Fruit fly (Drosophila melanogaster): ENCODE measurements around the gene kar.

Gene kar

DNA sequence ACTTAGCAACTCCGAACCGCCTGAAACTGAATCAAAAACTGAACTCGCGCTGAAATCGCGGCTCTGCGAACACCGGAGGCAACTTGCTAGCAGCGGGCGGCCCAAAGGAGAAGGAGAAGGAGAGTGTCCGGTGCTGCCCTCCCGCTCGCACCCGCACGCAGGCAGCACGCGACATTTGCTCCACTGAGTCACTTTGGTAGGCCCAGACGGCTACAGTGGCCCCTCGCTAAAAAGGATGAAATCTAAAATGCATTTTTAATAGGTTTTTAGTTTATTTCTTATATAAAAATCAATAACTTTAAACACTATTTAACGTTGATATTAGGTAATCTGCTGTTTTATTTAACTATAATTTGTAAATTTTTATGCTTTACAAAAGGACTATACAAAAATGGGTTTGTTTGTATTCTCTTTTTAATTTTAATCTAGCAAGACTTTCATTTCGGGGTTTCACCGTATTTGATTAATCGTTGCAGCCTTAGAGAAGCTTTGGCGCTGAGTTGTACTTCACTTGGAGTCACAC lies 33.3 kb upstream of the kar start, which contains the start of gene Men (continued):
- TF ChIP-seq prd (optimal IDR thresholded peaks at IDR 0.05) = no peak
- TF ChIP-seq prd (GFP tag; IDR thresholded peaks at IDR 0.05) = peak; percentile 48; the same call in 1 of the 3 replicates
- peak; percentile 70 for TF ChIP-seq row (GFP tag; IDR thresholded peaks at IDR 0.05)
- TF ChIP-seq CG9932 (GFP tag; IDR thresholded peaks at IDR 0.05) = 0 out of 2 replicates have a peak, but pooled peaks have one; percentile 9
- TF ChIP-seq CG3163 (GFP tag; optimal IDR thresholded peaks at IDR 0.05) = no peak
- no peak for TF ChIP-seq CG14667 (GFP tag; IDR thresholded peaks at IDR 0.05)
- TF ChIP-seq Usf (GFP tag; optimal IDR thresholded peaks at IDR 0.05) = no peak
- TF ChIP-seq CG5245 (GFP tag; optimal IDR thresholded peaks at IDR 0.05) = no peak
- no peak for TF ChIP-seq Doc3 (GFP tag; IDR thresholded peaks at IDR 0.05; ENCODE audit: partially characterized antibody)
- TF ChIP-seq CG5953 (GFP tag; IDR thresholded peaks at IDR 0.05) = no peak
- TF ChIP-seq CG7987 (GFP tag; optimal IDR thresholded peaks at IDR 0.05) = no peak
- TF ChIP-seq MBD-R2 (GFP tag; IDR thresholded peaks at IDR 0.05) = no peak
- no peak for TF ChIP-seq Myb (GFP tag; optimal IDR thresholded peaks at IDR 0.05)
- TF ChIP-seq grn (GFP tag; optimal IDR thresholded peaks at IDR 0.05) = no peak
- no peak for TF ChIP-seq ERR (GFP tag; optimal IDR thresholded peaks at IDR 0.05)
- no peak for TF ChIP-seq slou (GFP tag; optimal IDR thresholded peaks at IDR 0.05)
- peak in 1 of 2 experiments; percentile 2 for TF ChIP-seq insv (GFP tag; optimal IDR thresholded peaks at IDR 0.05)
- TF ChIP-seq CG13424 (tag; optimal IDR thresholded peaks at IDR 0.05) = peak; percentile 82
- no peak for TF ChIP-seq CG4282 (GFP tag; optimal IDR thresholded peaks at IDR 0.05)
- TF ChIP-seq CG9876 (GFP tag; optimal IDR thresholded peaks at IDR 0.05) = no peak
- peak; percentile 82 for TF ChIP-seq dmrt99B (tag; optimal IDR thresholded peaks at IDR 0.05)
- TF ChIP-seq CG2712 (tag; optimal IDR thresholded peaks at IDR 0.05) = peak; percentile 73
- no peak for TF ChIP-seq hth (optimal IDR thresholded peaks at IDR 0.05)
- TF ChIP-seq oc (tag; optimal IDR thresholded peaks at IDR 0.05) = peak; percentile 41
- no peak for TF ChIP-seq CG16813 (GFP tag; IDR thresholded peaks at IDR 0.05; ENCODE audit: partially characterized antibody)
- TF ChIP-seq gsb (GFP tag; IDR thresholded peaks at IDR 0.05) = 0 out of 2 replicates have a peak, but pooled peaks have one; percentile 16
- TF ChIP-seq Mrtf (GFP tag; IDR thresholded peaks at IDR 0.05) = 0 out of 3 replicates have a peak, but pooled peaks have one; percentile 20
- peak; percentile 33 for TF ChIP-seq Asciz (GFP tag; optimal IDR thresholded peaks at IDR 0.05)
- no peak; the same call in 1 of the 2 replicates for TF ChIP-seq wdn (GFP tag; IDR thresholded peaks at IDR 0.05)
- TF ChIP-seq CG12769 (tag; optimal IDR thresholded peaks at IDR 0.05) = no peak
- peak; percentile 33 for TF ChIP-seq CG2120 (GFP tag; optimal IDR thresholded peaks at IDR 0.05)
- TF ChIP-seq CG1832 (GFP tag; optimal IDR thresholded peaks at IDR 0.05) = peak; percentile 56
- TF ChIP-seq HHEX (GFP tag; optimal IDR thresholded peaks at IDR 0.05) = peak; percentile 39
- no peak for TF ChIP-seq Dip3 (GFP tag; optimal IDR thresholded peaks at IDR 0.05)
- no peak for TF ChIP-seq maf-S (GFP tag; optimal IDR thresholded peaks at IDR 0.05)
- peak; percentile 55 for TF ChIP-seq ind (GFP tag; optimal IDR thresholded peaks at IDR 0.05)
- no peak for TF ChIP-seq CG17802 (tag; optimal IDR thresholded peaks at IDR 0.05)
- TF ChIP-seq CG8924 (tag; optimal IDR thresholded peaks at IDR 0.05) = peak; percentile 67
- TF ChIP-seq vfl (GFP tag; optimal IDR thresholded peaks at IDR 0.05) = no peak
- TF ChIP-seq ftz-f1 (GFP tag; optimal IDR thresholded peaks at IDR 0.05) = no peak
- peak; percentile 46 for TF ChIP-seq odd (GFP tag; optimal IDR thresholded peaks at IDR 0.05)
- TF ChIP-seq usp (GFP tag; optimal IDR thresholded peaks at IDR 0.05) = no peak
- peak; percentile 59 for TF ChIP-seq CG7372 (GFP tag; IDR thresholded peaks at IDR 0.05)
- peak; percentile 40 for TF ChIP-seq CG30020 (tag; optimal IDR thresholded peaks at IDR 0.05)
- TF ChIP-seq CG8478 (optimal IDR thresholded peaks at IDR 0.05) = no peak
- no peak for TF ChIP-seq CG31224 (GFP tag; IDR thresholded peaks at IDR 0.05)
- TF ChIP-seq sima (GFP tag; optimal IDR thresholded peaks at IDR 0.05) = no peak
- no peak for TF ChIP-seq jumu (GFP tag; optimal IDR thresholded peaks at IDR 0.05)
- TF ChIP-seq cato (GFP tag; optimal IDR thresholded peaks at IDR 0.05; ENCODE audit: borderline replicate concordance) = no peak
- peak; percentile 43 for TF ChIP-seq Deaf1 (tag; optimal IDR thresholded peaks at IDR 0.05)
- TF ChIP-seq CG5180 (GFP tag; optimal IDR thresholded peaks at IDR 0.05) = peak; percentile 35
- peak; percentile 72 for TF ChIP-seq vvl (GFP tag; IDR thresholded peaks at IDR 0.05)
